Worm (Caenorhabditis elegans) whole organism, L1 larva: ENCODE measurements around the gene srm-6.

ENCODE experiments used
- C16A3.4 ChIP-seq: fragments of 150-350 bp; optimal IDR thresholded peaks from 2 replicates; lab custom pipeline; 2014; ENCODE audit warnings: missing biosample characterization, missing genetic modification characterization
- C34B4.2 ChIP-seq: sonication (generic microtip); optimal IDR thresholded peaks from 2 replicates; lab custom pipeline; 2017; ENCODE audit warnings: mild to moderate bottlenecking, missing genetic modification characterization, missing compliant biosample characterization
- Y116A8C.19 ChIP-seq: sonication (generic microtip); optimal IDR thresholded peaks from 2 replicates; lab custom pipeline; 2016; ENCODE audit warnings: missing compliant biosample characterization, missing genetic modification characterization, borderline replicate concordance
- aha-1 ChIP-seq: fragments of 150-350 bp; optimal IDR thresholded peaks from 2 replicates; lab custom pipeline; 2014; ENCODE audit warnings: missing biosample characterization, missing genetic modification characterization
- alr-1 ChIP-seq: fragments of 200-800 bp; sonication (Bioruptor generic); optimal IDR thresholded peaks from 2 replicates; lab custom pipeline; 2018; ENCODE audit warnings: borderline replicate concordance, mild to moderate bottlenecking, missing genetic modification characterization, missing compliant biosample characterization
- blmp-1 ChIP-seq: fragments of 150-350 bp; optimal IDR thresholded peaks from 2 replicates; lab custom pipeline; 2014; ENCODE audit warnings: missing biosample characterization, missing genetic modification characterization
- ceh-82 ChIP-seq, 3 experiments: fragments of 150-350 bp in 1 of 3; sonication (generic microtip) in 2 of 3; optimal IDR thresholded peaks; 2 replicates each; lab custom pipeline; 2014 to 2017; ENCODE audit warnings: missing biosample characterization in 3 of 3, missing genetic modification characterization in 3 of 3
- dpl-1 ChIP-seq, 3 experiments: fragments of 150-350 bp in 2 of 3; sonication (generic microtip) in 1 of 3; optimal IDR thresholded peaks; 2 replicates each; lab custom pipeline; 2014 to 2017; ENCODE audit warnings: missing biosample characterization in 3 of 3, missing genetic modification characterization in 3 of 3, missing genetic modification reagents in 3 of 3
- dsc-1 ChIP-seq: sonication (generic microtip); optimal IDR thresholded peaks from 2 replicates; lab custom pipeline; 2016; ENCODE audit warnings: mild to moderate bottlenecking, missing genetic modification characterization, missing compliant biosample characterization
- efl-1 ChIP-seq, 4 experiments: fragments of 150-350 bp; optimal IDR thresholded peaks in 3 of 4; peaks in 1 of 4; 1 replicate in 1 of 4; 2 replicates in 3 of 4; lab custom pipeline; 2014; ENCODE audit warnings: missing biosample characterization in 2 of 4, missing genetic modification characterization in 2 of 4, missing genetic modification reagents in 2 of 4
- egl-27 ChIP-seq, 2 experiments: fragments of 150-350 bp in 1 of 2; sonication (generic microtip); optimal IDR thresholded peaks; 3 replicates each; lab custom pipeline; 2017 to 2018; ENCODE audit warnings: missing biosample characterization in 2 of 2, missing genetic modification characterization in 2 of 2, missing genetic modification reagents in 2 of 2
- ets-5 ChIP-seq: fragments of 200-800 bp; sonication (Bioruptor generic); IDR thresholded peaks from 2 replicates; pipeline ENCODE4 v1.3.6; 2022; ENCODE audit warnings: missing genetic modification characterization, missing compliant biosample characterization
- fkh-10 ChIP-seq: sonication (generic microtip); optimal IDR thresholded peaks from 2 replicates; lab custom pipeline; 2017; ENCODE audit warnings: missing biosample characterization, missing genetic modification reagents, missing genetic modification characterization
- fos-1 ChIP-seq: fragments of 150-350 bp; optimal IDR thresholded peaks from 2 replicates; lab custom pipeline; 2014; ENCODE audit warnings: missing biosample characterization, missing genetic modification characterization
- hlh-17 ChIP-seq: fragments of 200-800 bp; sonication (Bioruptor generic); optimal IDR thresholded peaks from 2 replicates; lab custom pipeline; 2018; ENCODE audit warnings: missing genetic modification characterization, mild to moderate bottlenecking, missing compliant biosample characterization, moderate library complexity, borderline replicate concordance
- irx-1 ChIP-seq: sonication (generic microtip); optimal IDR thresholded peaks from 2 replicates; lab custom pipeline; 2016; ENCODE audit warnings: missing genetic modification characterization, missing compliant biosample characterization
- jun-1 ChIP-seq: fragments of 150-350 bp; optimal IDR thresholded peaks from 2 replicates; lab custom pipeline; 2014; ENCODE audit warnings: missing biosample characterization, missing genetic modification reagents, missing genetic modification characterization
- lin-13 ChIP-seq: fragments of 150-350 bp; optimal IDR thresholded peaks from 2 replicates; lab custom pipeline; 2014; ENCODE audit warnings: missing biosample characterization, missing genetic modification reagents, missing genetic modification characterization
- lin-35 ChIP-seq, 2 experiments: fragments of 150-350 bp; optimal IDR thresholded peaks; 2 replicates each; lab custom pipeline; 2014; ENCODE audit warnings: missing biosample characterization in 2 of 2, missing genetic modification characterization in 2 of 2, missing genetic modification reagents in 2 of 2
- lin-39 ChIP-seq: fragments of 150-350 bp; optimal IDR thresholded peaks from 2 replicates; lab custom pipeline; 2014; ENCODE audit warnings: missing biosample characterization, missing genetic modification reagents, missing genetic modification characterization
- lir-3 ChIP-seq: sonication (generic microtip); optimal IDR thresholded peaks from 2 replicates; lab custom pipeline; 2016; ENCODE audit warnings: mild to moderate bottlenecking, missing genetic modification characterization, moderate library complexity, missing compliant biosample characterization; ENCODE audit not compliant: poor library complexity
- lsy-2 ChIP-seq, 2 experiments: fragments of 150-350 bp; optimal IDR thresholded peaks; 2 replicates each; lab custom pipeline; 2014; ENCODE audit warnings: missing biosample characterization in 2 of 2, missing genetic modification characterization in 2 of 2
- mdl-1 ChIP-seq, 2 experiments: fragments of 150-350 bp; optimal IDR thresholded peaks; 2 replicates each; lab custom pipeline; 2014 to 2017; ENCODE audit warnings: missing biosample characterization in 2 of 2, missing genetic modification characterization in 2 of 2, inconsistent platforms in 1 of 2
- mep-1 ChIP-seq: fragments of 150-350 bp; optimal IDR thresholded peaks from 2 replicates; lab custom pipeline; 2014; ENCODE audit warnings: missing biosample characterization, missing genetic modification characterization
- nhr-11 ChIP-seq: fragments of 150-350 bp; optimal IDR thresholded peaks from 2 replicates; lab custom pipeline; 2014; ENCODE audit warnings: missing biosample characterization, missing genetic modification characterization
- nhr-237 ChIP-seq: fragments of 150-350 bp; optimal IDR thresholded peaks from 2 replicates; lab custom pipeline; 2014; ENCODE audit warnings: missing biosample characterization, missing genetic modification characterization
- nhr-28 ChIP-seq: fragments of 150-350 bp; optimal IDR thresholded peaks from 2 replicates; lab custom pipeline; 2014; ENCODE audit warnings: missing biosample characterization, missing genetic modification characterization
- nhr-47 ChIP-seq: sonication (generic microtip); optimal IDR thresholded peaks from 2 replicates; lab custom pipeline; 2016; ENCODE audit warnings: mild to moderate bottlenecking, missing genetic modification characterization, moderate library complexity, missing compliant biosample characterization
- nhr-71 ChIP-seq: sonication (generic microtip); optimal IDR thresholded peaks from 2 replicates; lab custom pipeline; 2016; ENCODE audit warnings: mild to moderate bottlenecking, missing genetic modification characterization, moderate library complexity, missing compliant biosample characterization
- nhr-85 ChIP-seq: sonication (generic microtip); peaks from one replicate; lab custom pipeline; 2016; ENCODE audit warnings: missing genetic modification characterization, inconsistent platforms, missing compliant biosample characterization
- pag-3 ChIP-seq: sonication (generic microtip); optimal IDR thresholded peaks from 2 replicates; lab custom pipeline; 2017; ENCODE audit warnings: missing genetic modification characterization, mild to moderate bottlenecking, missing compliant biosample characterization, antibody characterized with exemption, borderline replicate concordance; ENCODE audit not compliant: insufficient read depth
- pqm-1 ChIP-seq: sonication (generic microtip); optimal IDR thresholded peaks from 3 replicates; lab custom pipeline; 2017; ENCODE audit warnings: missing biosample characterization, missing genetic modification characterization
- rnt-1 ChIP-seq: sonication (generic microtip); optimal IDR thresholded peaks from 2 replicates; lab custom pipeline; 2016; ENCODE audit warnings: mild to moderate bottlenecking, missing genetic modification characterization, moderate library complexity, missing compliant biosample characterization
- skn-1 ChIP-seq: fragments of 150-350 bp; optimal IDR thresholded peaks from 2 replicates; lab custom pipeline; 2014; ENCODE audit warnings: missing biosample characterization, missing genetic modification characterization
- snpc-4 ChIP-seq: fragments of 150-350 bp; optimal IDR thresholded peaks from 2 replicates; lab custom pipeline; 2014; ENCODE audit warnings: missing biosample characterization, missing genetic modification characterization
- snu-23 ChIP-seq: sonication (generic microtip); optimal IDR thresholded peaks from 2 replicates; lab custom pipeline; 2016; ENCODE audit warnings: missing genetic modification characterization, missing compliant biosample characterization
- unc-130 ChIP-seq: fragments of 150-350 bp; optimal IDR thresholded peaks from 2 replicates; lab custom pipeline; 2017; ENCODE audit warnings: missing biosample characterization, missing genetic modification characterization, inconsistent platforms
- unc-86 ChIP-seq: sonication (generic microtip); optimal IDR thresholded peaks from 2 replicates; lab custom pipeline; 2016; ENCODE audit warnings: missing genetic modification characterization, missing compliant biosample characterization
- unc-98 ChIP-seq: fragments of 200-800 bp; sonication (Bioruptor generic); IDR thresholded peaks from 2 replicates; pipeline ENCODE4 v1.3.6; 2022; ENCODE audit warnings: missing genetic modification characterization, missing compliant biosample characterization
- vab-15 ChIP-seq: sonication (generic microtip); optimal IDR thresholded peaks from 2 replicates; lab custom pipeline; 2017; ENCODE audit warnings: missing genotype, mild to moderate bottlenecking, missing genetic modification characterization, missing compliant biosample characterization
- zag-1 ChIP-seq: fragments of 150-350 bp; optimal IDR thresholded peaks from 2 replicates; lab custom pipeline; 2014; ENCODE audit warnings: missing biosample characterization, missing genetic modification characterization
- ztf-11 ChIP-seq, 2 experiments: sonication (generic microtip); optimal IDR thresholded peaks; 2 replicates each; lab custom pipeline; 2016 to 2017; ENCODE audit warnings: missing genetic modification characterization in 2 of 2, missing biosample characterization in 1 of 2, missing compliant biosample characterization in 1 of 2
- ztf-4 ChIP-seq: fragments of 150-350 bp; optimal IDR thresholded peaks from 2 replicates; lab custom pipeline; 2014; ENCODE audit warnings: missing biosample characterization, missing genetic modification characterization

srm-6 gene

ce11 chrV:14350949-14351348 lies 14.2 kb downstream of the srm-6 start (continued):
- TF ChIP-seq lin-39 (tag; lab: Kevin White, UChicago) (no peak), pag-3 (tag; lab: Kevin White, UChicago) (no peak), nhr-71 (tag; lab: Kevin White, UChicago) (peak; percentile 82), blmp-1 (peak; percentile 64), skn-1 (peak; percentile 73), ceh-82 (tag; optimal IDR thresholded peaks at IDR 0.05; lab: Kevin White, UChicago) (peak; percentile 59 to 94 (median 59)), C16A3.4 (tag; lab: Kevin White, UChicago) (peak; percentile 74), rnt-1 (tag; lab: Kevin White, UChicago) (peak; percentile 73), lsy-2 (tag; optimal IDR thresholded peaks at IDR 0.05; lab: Kevin White, UChicago) (peak; percentile 58 to 84), alr-1 (tag; lab: Kevin White, UChicago) (no peak), unc-98 (GFP tag; lab: Robert Waterston, UW) (no peak), ets-5 (GFP tag; lab: Robert Waterston, UW) (no peak), zag-1 (tag; lab: Kevin White, UChicago) (no peak), dsc-1 (tag; lab: Kevin White, UChicago) (peak; percentile 35), aha-1 (no peak), unc-130 (tag; lab: Kevin White, UChicago) (peak; percentile 51), lin-35 (GFP tag; optimal IDR thresholded peaks at IDR 0.05; lab: Kevin White, UChicago) (peak; percentile 83 to 85), vab-15 (tag; lab: Kevin White, UChicago) (no peak), fkh-10 (peak; percentile 70), ztf-11 (tag; optimal IDR thresholded peaks at IDR 0.05; lab: Kevin White, UChicago) (no peak), dpl-1 (GFP tag; optimal IDR thresholded peaks at IDR 0.05; lab: Kevin White, UChicago) (peak; percentile 65 to 75 (median 72)), pqm-1 (tag; lab: Kevin White, UChicago) (no peak), mdl-1 (tag; optimal IDR thresholded peaks at IDR 0.05; lab: Kevin White, UChicago) (peak in 1 of 2 experiments; percentile 64), nhr-11 (no peak), jun-1 (peak; percentile 51), lir-3 (peak; percentile 39), lin-13 (GFP tag; lab: Kevin White, UChicago) (peak; percentile 63), mep-1 (tag; lab: Kevin White, UChicago) (peak; percentile 71), efl-1 (optimal IDR thresholded peaks at IDR 0.05; lab: Kevin White, UChicago) (peak; percentile 82 to 87), efl-1 (GFP tag; optimal IDR thresholded peaks at IDR 0.05 in 1 of 2; lab: Kevin White, UChicago) (peak; percentile 77 to 97), ztf-4 (tag; lab: Kevin White, UChicago) (no peak), nhr-28 (no peak), nhr-85 (tag; lab: Kevin White, UChicago) (peak; percentile 77), nhr-237 (tag; lab: Kevin White, UChicago) (peak; percentile 58), Y116A8C.19 (no peak), snu-23 (GFP tag; lab: Kevin White, UChicago) (peak; percentile 91), unc-86 (peak; percentile 73), snpc-4 (tag; lab: Kevin White, UChicago) (peak; percentile 62), irx-1 (peak; percentile 35), egl-27 (tag; optimal IDR thresholded peaks at IDR 0.05; lab: Kevin White, UChicago) (peak; percentile 13 to 19), hlh-17 (GFP tag; lab: Kevin White, UChicago) (no peak), nhr-47 (tag; lab: Kevin White, UChicago) (peak; percentile 77), C34B4.2 (tag; lab: Kevin White, UChicago) (no peak), fos-1 (peak; percentile 25)
